Worm (Caenorhabditis elegans): Measurements from ENCODE around the gene hmg-4.
"Not testable (repeated sequence)": the region's sequence is repeated elsewhere in the genome, so short reads cannot be mapped to it uniquely, and the experiment has no call there.

DNA sequence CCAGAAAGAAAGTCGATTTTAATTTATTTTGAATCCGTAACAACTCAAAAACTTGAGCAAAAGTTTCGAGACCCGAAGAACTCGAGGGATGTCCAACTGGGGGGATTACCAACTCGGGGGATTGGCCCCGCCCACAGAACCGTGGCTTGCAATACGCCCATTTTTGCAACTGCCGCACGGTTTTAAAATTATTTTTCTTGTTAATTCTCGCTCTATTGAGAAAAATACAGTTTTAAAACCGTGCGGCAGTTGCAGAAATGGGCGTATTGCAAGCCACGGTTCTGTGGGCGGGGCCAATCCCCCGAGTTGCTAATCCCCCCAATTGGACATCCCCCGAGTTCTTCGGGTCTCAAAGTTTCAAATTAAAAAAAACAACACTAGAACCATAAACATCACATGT is 5.1 kb upstream of the hmg-4 start:
- not testable (repeated sequence) for TF ChIP-seq zfp-2 (tag; optimal IDR thresholded peaks at IDR 0.05); daf-12 (tag; optimal IDR thresholded peaks at IDR 0.05); snpc-4 (tag; optimal IDR thresholded peaks at IDR 0.05); set-16 (GFP tag; IDR thresholded peaks at IDR 0.05); ztf-11 (tag; optimal IDR thresholded peaks at IDR 0.05); unc-62 (GFP tag; optimal IDR thresholded peaks at IDR 0.05 in 1 of 2); unc-62 (tag; optimal IDR thresholded peaks at IDR 0.05); unc-39 (tag; optimal IDR thresholded peaks at IDR 0.05); fkh-10 (GFP tag; optimal IDR thresholded peaks at IDR 0.05); fos-1 (tag; optimal IDR thresholded peaks at IDR 0.05); nhr-11 (tag; optimal IDR thresholded peaks at IDR 0.05); aly-2 (tag; optimal IDR thresholded peaks at IDR 0.05); ama-1 (optimal IDR thresholded peaks at IDR 0.05); ces-1 (GFP tag; optimal IDR thresholded peaks at IDR 0.05); hif-1 (tag; optimal IDR thresholded peaks at IDR 0.05)

All from whole organism, L4 larva.